Worm (Caenorhabditis elegans): ENCODE results near the gene scl-15.

DNA sequence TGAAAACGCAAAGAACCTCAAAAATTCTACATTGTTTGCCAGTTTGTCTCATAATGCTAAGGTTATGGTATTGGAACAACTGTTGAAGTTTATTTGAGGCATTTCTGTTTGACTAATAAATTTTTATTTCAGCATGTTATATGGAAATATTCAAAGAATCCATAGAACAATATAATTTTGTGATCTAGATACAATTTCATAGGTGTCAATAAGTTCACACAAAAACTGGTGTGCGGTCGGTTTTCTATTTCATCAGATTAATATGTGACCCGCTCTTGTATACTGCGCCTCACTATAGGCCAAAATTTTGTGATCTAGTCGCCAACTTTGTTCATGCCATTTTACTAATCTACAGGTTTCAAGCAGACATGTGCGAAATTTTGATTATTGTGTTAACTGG lies 15.0 kb upstream of the scl-15 start, which contains the start of gene btb-22:
- TF ChIP-seq unc-62 (GFP tag; optimal IDR thresholded peaks at IDR 0.05): no peak
- TF ChIP-seq ztf-4 (tag; optimal IDR thresholded peaks at IDR 0.05): no peak

All from whole organism, L3 larva.